Fruit fly (Drosophila melanogaster) whole organism, embryonic: Measurements from ENCODE around the gene CG31675.

ENCODE experiments used
- Adf1 ChIP-seq: fragments of 200-800 bp; sonication (Bioruptor generic); IDR thresholded peaks from 2 replicates; pipeline ENCODE4 v1.3.6; 2022; ENCODE audit warnings: missing biosample characterization, missing genetic modification characterization
- Atf3 ChIP-seq: fragments of 200-800 bp; sonication (Bioruptor generic); optimal IDR thresholded peaks from 3 replicates; lab custom pipeline; 2016; ENCODE audit warnings: missing biosample characterization, missing genetic modification characterization
- B-H1 ChIP-seq: fragments of 200-800 bp; sonication (Bioruptor generic); IDR thresholded peaks from 3 replicates; pipeline ENCODE4 v1.3.6; 2022; ENCODE audit warnings: missing biosample characterization, missing genetic modification characterization
- Blimp-1 ChIP-seq: fragments of 200-800 bp; sonication (Bioruptor generic); optimal IDR thresholded peaks from 3 replicates; lab custom pipeline; 2018; ENCODE audit warnings: missing biosample characterization, missing genetic modification characterization, mild to moderate bottlenecking, moderate library complexity, missing genetic modification reagents
- CG10147 ChIP-seq: fragments of 200-800 bp; sonication (Bioruptor generic); optimal IDR thresholded peaks from 2 replicates; lab custom pipeline; 2019; ENCODE audit warnings: missing biosample characterization, mild to moderate bottlenecking, missing genetic modification characterization, moderate library complexity
- CG10274 ChIP-seq: fragments of 200-800 bp; sonication (Bioruptor generic); optimal IDR thresholded peaks from 3 replicates; lab custom pipeline; 2017; ENCODE audit warnings: missing biosample characterization, mild to moderate bottlenecking, missing genetic modification characterization
- CG11456 ChIP-seq: fragments of 200-800 bp; sonication (Bioruptor generic); IDR thresholded peaks from 3 replicates; pipeline ENCODE4 v1.3.6; 2022; ENCODE audit warnings: missing biosample characterization, missing genetic modification characterization
- CG11504 ChIP-seq: fragments of 200-800 bp; sonication (Bioruptor generic); optimal IDR thresholded peaks from 3 replicates; lab custom pipeline; 2019; ENCODE audit warnings: missing biosample characterization, mild to moderate bottlenecking, missing genetic modification characterization, moderate library complexity
- CG11695 ChIP-seq: fragments of 200-800 bp; sonication (Bioruptor generic); IDR thresholded peaks from 3 replicates; pipeline ENCODE4 v1.3.6; 2022; ENCODE audit warnings: missing biosample characterization, missing genetic modification characterization
- CG12769 ChIP-seq: fragments of 200-800 bp; sonication (Bioruptor generic); optimal IDR thresholded peaks from 2 replicates; lab custom pipeline; 2019; ENCODE audit warnings: missing biosample characterization, mild to moderate bottlenecking, missing genetic modification characterization, moderate library complexity
- CG12942 ChIP-seq: fragments of 200-800 bp; sonication (Bioruptor generic); optimal IDR thresholded peaks from 3 replicates; lab custom pipeline; 2016; ENCODE audit warnings: missing biosample characterization, missing genetic modification characterization
- CG14050 ChIP-seq: fragments of 200-800 bp; sonication (Bioruptor generic); IDR thresholded peaks from 3 replicates; pipeline ENCODE4 v1.3.6; 2022; ENCODE audit warnings: missing biosample characterization, missing genetic modification characterization
- CG14441 ChIP-seq: fragments of 200-800 bp; sonication (Bioruptor generic); IDR thresholded peaks from 2 replicates; pipeline ENCODE4 v1.3.6; 2022; ENCODE audit warnings: missing biosample characterization, missing genetic modification characterization
- CG1529 ChIP-seq: fragments of 200-800 bp; sonication (Bioruptor generic); optimal IDR thresholded peaks from 3 replicates; lab custom pipeline; 2018; ENCODE audit warnings: missing biosample characterization, missing genetic modification characterization
- CG16779 ChIP-seq: fragments of 200-800 bp; sonication (Bioruptor generic); IDR thresholded peaks from 2 replicates; pipeline ENCODE4 v1.3.6; 2022; ENCODE audit warnings: missing biosample characterization, missing genetic modification characterization
- CG1832 ChIP-seq: fragments of 200-800 bp; sonication (Bioruptor generic); optimal IDR thresholded peaks from 2 replicates; lab custom pipeline; 2017; ENCODE audit warnings: missing biosample characterization, mild to moderate bottlenecking, missing genetic modification characterization, inconsistent platforms
- CG3065 ChIP-seq: fragments of 200-800 bp; sonication (Bioruptor generic); optimal IDR thresholded peaks from 2 replicates; lab custom pipeline; 2016; ENCODE audit warnings: missing biosample characterization, missing genetic modification characterization
- CG32767 ChIP-seq: fragments of 200-800 bp; sonication (Bioruptor generic); IDR thresholded peaks from 2 replicates; pipeline ENCODE4 v1.3.6; 2022; ENCODE audit warnings: missing biosample characterization, missing genetic modification characterization
- CG4404 ChIP-seq: fragments of 200-800 bp; sonication (Bioruptor generic); IDR thresholded peaks from 2 replicates; pipeline ENCODE4 v1.3.6; 2022; ENCODE audit warnings: missing biosample characterization, missing genetic modification characterization
- CG4820 ChIP-seq: fragments of 200-800 bp; sonication (Bioruptor generic); optimal IDR thresholded peaks from 3 replicates; lab custom pipeline; 2016; ENCODE audit warnings: missing biosample characterization, missing genetic modification characterization
- CG6175 ChIP-seq: fragments of 200-800 bp; sonication (Bioruptor generic); IDR thresholded peaks from 3 replicates; pipeline ENCODE4 v1.3.6; 2022; ENCODE audit warnings: missing biosample characterization, missing genetic modification characterization
- CG9797 ChIP-seq: fragments of 200-800 bp; sonication (Bioruptor generic); optimal IDR thresholded peaks from 3 replicates; lab custom pipeline; 2018; ENCODE audit warnings: missing biosample characterization, mild to moderate bottlenecking, missing genetic modification characterization
- Chrac-16 ChIP-seq: fragments of 200-800 bp; sonication (Bioruptor generic); optimal IDR thresholded peaks from 3 replicates; lab custom pipeline; 2016; ENCODE audit warnings: missing biosample characterization, missing genetic modification characterization
- Dip3 ChIP-seq: fragments of 200-800 bp; sonication (Bioruptor generic); optimal IDR thresholded peaks from 3 replicates; lab custom pipeline; 2016; ENCODE audit warnings: missing biosample characterization, missing genetic modification characterization
- ERR ChIP-seq: fragments of 200-800 bp; sonication (Bioruptor generic); optimal IDR thresholded peaks from 2 replicates; lab custom pipeline; 2016; ENCODE audit warnings: missing biosample characterization, missing genetic modification characterization
- H15 ChIP-seq: fragments of 200-800 bp; sonication (Bioruptor generic); IDR thresholded peaks from 3 replicates; pipeline ENCODE4 v1.3.6; 2022; ENCODE audit warnings: missing biosample characterization, missing genetic modification characterization
- Hr78 ChIP-seq, 2 experiments: fragments of 200-800 bp in 1 of 2; fragments of >200 bp in 1 of 2; sonication (Bioruptor generic) in 1 of 2; optimal IDR thresholded peaks; 2 replicates each; lab custom pipeline; 2017 to 2019; ENCODE audit warnings: missing biosample characterization in 2 of 2, missing genetic modification characterization in 2 of 2, mild to moderate bottlenecking in 1 of 2, moderate library complexity in 1 of 2
- Mes4 ChIP-seq: fragments of 200-800 bp; sonication (Bioruptor generic); optimal IDR thresholded peaks from 2 replicates; lab custom pipeline; 2016; ENCODE audit warnings: missing biosample characterization, missing genetic modification characterization
- Nf-YA ChIP-seq: fragments of 200-800 bp; sonication (Bioruptor generic); IDR thresholded peaks from 2 replicates; pipeline ENCODE4 v1.3.6; 2022; ENCODE audit warnings: missing biosample characterization, missing genetic modification characterization
- Taf1 ChIP-seq: fragments of 200-800 bp; sonication (Bioruptor generic); IDR thresholded peaks from 2 replicates; pipeline ENCODE4 v1.3.6; 2022; ENCODE audit warnings: missing biosample characterization, missing genetic modification characterization
- Xrp1 ChIP-seq: fragments of 200-800 bp; sonication (Bioruptor generic); IDR thresholded peaks from 2 replicates; pipeline ENCODE4 v1.3.6; 2022; ENCODE audit warnings: missing biosample characterization, missing genetic modification characterization
- amos ChIP-seq: fragments of 200-800 bp; sonication (Bioruptor generic); IDR thresholded peaks from 2 replicates; pipeline ENCODE4 v1.3.6; 2022; ENCODE audit warnings: missing biosample characterization, missing genetic modification characterization; ENCODE audit not compliant: partially characterized antibody
- ase ChIP-seq: fragments of 200-800 bp; sonication (Bioruptor generic); IDR thresholded peaks from 3 replicates; pipeline ENCODE4 v1.3.6; 2022; ENCODE audit warnings: missing biosample characterization, missing genetic modification characterization
- az2 ChIP-seq: fragments of 200-800 bp; sonication (Bioruptor generic); optimal IDR thresholded peaks from 3 replicates; lab custom pipeline; 2016; ENCODE audit warnings: missing biosample characterization, missing genetic modification characterization
- bab2 ChIP-seq: fragments of 200-800 bp; sonication (Bioruptor generic); optimal IDR thresholded peaks from 2 replicates; lab custom pipeline; 2016; ENCODE audit warnings: missing biosample characterization, missing genetic modification characterization
- btn ChIP-seq: fragments of 200-800 bp; sonication (Bioruptor generic); optimal IDR thresholded peaks from 2 replicates; lab custom pipeline; 2016; ENCODE audit warnings: missing biosample characterization, missing genetic modification characterization
- cg ChIP-seq: fragments of 200-800 bp; sonication (Bioruptor generic); optimal IDR thresholded peaks from 3 replicates; lab custom pipeline; 2019; ENCODE audit warnings: missing biosample characterization, mild to moderate bottlenecking, missing genetic modification characterization, moderate library complexity
- crol ChIP-seq: fragments of 200-800 bp; sonication (Bioruptor generic); IDR thresholded peaks from 2 replicates; pipeline ENCODE4 v1.3.6; 2022; ENCODE audit warnings: missing biosample characterization, missing genetic modification characterization
- ewg ChIP-seq: fragments of 200-800 bp; sonication (Bioruptor generic); optimal IDR thresholded peaks from 3 replicates; lab custom pipeline; 2017; ENCODE audit warnings: mild to moderate bottlenecking, missing biosample characterization, missing genetic modification reagents, missing genetic modification characterization
- exex ChIP-seq: fragments of 200-800 bp; sonication (Bioruptor generic); optimal IDR thresholded peaks from 4 replicates; lab custom pipeline; 2018; ENCODE audit warnings: missing biosample characterization, mild to moderate bottlenecking, missing genetic modification characterization, moderate library complexity
- fd64A ChIP-seq: fragments of 200-800 bp; sonication (Bioruptor generic); optimal IDR thresholded peaks from 3 replicates; lab custom pipeline; 2018; ENCODE audit warnings: missing biosample characterization, mild to moderate bottlenecking, missing genetic modification characterization
- klu ChIP-seq: fragments of 200-800 bp; sonication (Bioruptor generic); IDR thresholded peaks from 2 replicates; pipeline ENCODE4 v1.3.6; 2022; ENCODE audit warnings: missing biosample characterization, missing genetic modification characterization
- lilli ChIP-seq: fragments of 200-800 bp; sonication (Bioruptor generic); optimal IDR thresholded peaks from 3 replicates; lab custom pipeline; 2016; ENCODE audit warnings: missing biosample characterization, missing genetic modification characterization
- nom ChIP-seq: fragments of 200-800 bp; sonication (Bioruptor generic); optimal IDR thresholded peaks from 2 replicates; lab custom pipeline; 2017; ENCODE audit warnings: missing biosample characterization, missing genetic modification characterization, mild to moderate bottlenecking, moderate library complexity, missing genetic modification reagents
- otp ChIP-seq: fragments of 200-800 bp; sonication (Bioruptor generic); IDR thresholded peaks from 3 replicates; pipeline ENCODE4, ENCODE4 v1.3.6; 2022; ENCODE audit warnings: missing biosample characterization, missing genetic modification characterization
- pb ChIP-seq: fragments of 200-800 bp; sonication (Bioruptor generic); optimal IDR thresholded peaks from 3 replicates; lab custom pipeline; 2016; ENCODE audit warnings: missing biosample characterization, missing genetic modification characterization
- pfk ChIP-seq: fragments of 200-800 bp; sonication (Bioruptor generic); optimal IDR thresholded peaks from 2 replicates; lab custom pipeline; 2018; ENCODE audit warnings: missing biosample characterization, mild to moderate bottlenecking, missing genetic modification characterization, moderate library complexity
- pnt ChIP-seq: fragments of 200-800 bp; sonication (Bioruptor generic); optimal IDR thresholded peaks from 3 replicates; lab custom pipeline; 2016; ENCODE audit warnings: missing biosample characterization, missing genetic modification characterization
- pum ChIP-seq: fragments of 200-800 bp; sonication (Bioruptor generic); optimal IDR thresholded peaks from 2 replicates; lab custom pipeline; 2016; ENCODE audit warnings: missing biosample characterization, missing genetic modification characterization
- rib ChIP-seq: fragments of 200-800 bp; sonication (Bioruptor generic); IDR thresholded peaks from 2 replicates; pipeline ENCODE4 v1.3.6; 2022; ENCODE audit warnings: missing biosample characterization, missing genetic modification characterization
- sisA ChIP-seq: fragments of 200-800 bp; sonication (Bioruptor generic); IDR thresholded peaks from 2 replicates; pipeline ENCODE4 v1.3.6; 2022; ENCODE audit warnings: missing biosample characterization, missing genetic modification characterization
- ssp ChIP-seq: fragments of 200-800 bp; sonication (Bioruptor generic); IDR thresholded peaks from 2 replicates; pipeline ENCODE4 v1.3.6; 2022; ENCODE audit warnings: missing biosample characterization, missing genetic modification characterization
- yki ChIP-seq: fragments of >200 bp; optimal IDR thresholded peaks from 3 replicates; lab custom pipeline; 2018
- zfh2 ChIP-seq: fragments of 200-800 bp; sonication (Bioruptor generic); optimal IDR thresholded peaks from 2 replicates; lab custom pipeline; 2016; ENCODE audit warnings: missing biosample characterization, missing genetic modification characterization

CG31675 gene

DNA sequence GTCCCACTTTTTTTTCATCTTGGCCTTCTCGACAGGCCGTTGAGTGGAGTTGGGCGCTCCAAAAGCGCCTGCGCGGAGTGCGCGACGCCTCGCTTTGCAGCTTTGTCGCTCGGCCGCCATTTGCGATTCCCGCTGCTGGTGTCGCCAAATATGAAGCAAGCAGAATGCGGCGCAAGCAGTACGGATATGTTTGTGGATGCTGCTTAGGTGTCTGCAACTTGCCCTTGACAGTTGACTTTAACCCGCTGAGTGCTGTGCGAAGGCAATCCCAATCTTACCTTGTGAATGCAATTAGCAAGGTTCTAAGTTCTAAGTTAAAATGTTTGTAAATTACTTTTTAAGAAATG, 45.6 kb upstream of the CG31675 start (continued):
- TF ChIP-seq zfh2 (GFP tag; lab: Kevin White, UChicago), result no peak
- peak; percentile 28 for TF ChIP-seq CG10147
- TF ChIP-seq nom (GFP tag; lab: Kevin White, UChicago), result no peak
- TF ChIP-seq az2 (GFP tag; lab: Kevin White, UChicago), result no peak
- no peak for TF ChIP-seq ase (GFP tag; lab: Robert Waterston, UW)
- no peak for TF ChIP-seq ssp (GFP tag; lab: Robert Waterston, UW)
- TF ChIP-seq Adf1, result no peak
- TF ChIP-seq Xrp1, result no peak
- TF ChIP-seq Atf3 (GFP tag; lab: Kevin White, UChicago), result no peak
- no peak for TF ChIP-seq klu
- no peak for TF ChIP-seq CG3065 (GFP tag; lab: Kevin White, UChicago)
- TF ChIP-seq CG6175 (GFP tag; lab: Robert Waterston, UW), result 0 out of 3 replicates have a peak, but pooled peaks have one; percentile 68
- no peak for TF ChIP-seq Chrac-16 (GFP tag; lab: Kevin White, UChicago)
- TF ChIP-seq Hr78 (GFP tag; optimal IDR thresholded peaks at IDR 0.05; lab: Kevin White, UChicago), result peak in 1 of 2 experiments; percentile 56
- no peak for TF ChIP-seq exex
- TF ChIP-seq ewg (GFP tag; lab: Kevin White, UChicago), result peak; percentile 64
- no peak for TF ChIP-seq lilli (GFP tag; lab: Kevin White, UChicago)
- no peak for TF ChIP-seq CG11695
- TF ChIP-seq CG12942 (GFP tag; lab: Kevin White, UChicago), result no peak
- no peak for TF ChIP-seq Dip3
- TF ChIP-seq CG4404 (GFP tag; lab: Robert Waterston, UW), result no peak
- TF ChIP-seq otp, result no peak
- no peak for TF ChIP-seq fd64A
- no peak for TF ChIP-seq CG10274 (GFP tag; lab: Kevin White, UChicago)
- no peak for TF ChIP-seq H15 (GFP tag; lab: Robert Waterston, UW)
- no peak for TF ChIP-seq amos (GFP tag; lab: Robert Waterston, UW)
- no peak for TF ChIP-seq CG14441
- no peak for TF ChIP-seq CG32767 (GFP tag; lab: Robert Waterston, UW)
- no peak for TF ChIP-seq yki (lab: Kevin White, UChicago)
- TF ChIP-seq sisA (GFP tag; lab: Robert Waterston, UW), result no peak
- no peak for TF ChIP-seq Mes4 (GFP tag; lab: Kevin White, UChicago)
- TF ChIP-seq pum (GFP tag; lab: Kevin White, UChicago), result no peak
- no peak for TF ChIP-seq pb (GFP tag; lab: Kevin White, UChicago)
- no peak for TF ChIP-seq CG1832 (GFP tag; lab: Kevin White, UChicago)
- no peak for TF ChIP-seq CG11456 (GFP tag; lab: Robert Waterston, UW)
- TF ChIP-seq CG4820 (GFP tag; lab: Kevin White, UChicago), result no peak
- TF ChIP-seq cg, result no peak
- TF ChIP-seq rib (GFP tag; lab: Robert Waterston, UW), result peak; percentile 39
- no peak for TF ChIP-seq pfk (GFP tag; lab: Kevin White, UChicago)
- TF ChIP-seq Taf1 (GFP tag; lab: Robert Waterston, UW), result no peak
- TF ChIP-seq pnt, result no peak
- peak; percentile 50 for TF ChIP-seq CG12769 (tag; lab: Kevin White, UChicago)
- TF ChIP-seq Blimp-1 (GFP tag; lab: Kevin White, UChicago), result no peak
- TF ChIP-seq CG16779 (GFP tag; lab: Robert Waterston, UW), result no peak
- no peak for TF ChIP-seq bab2
- no peak for TF ChIP-seq CG14050 (GFP tag; lab: Robert Waterston, UW)
- TF ChIP-seq crol, result no peak
- no peak for TF ChIP-seq Nf-YA (GFP tag; lab: Robert Waterston, UW)
- no peak for TF ChIP-seq B-H1
- no peak for TF ChIP-seq btn
- TF ChIP-seq CG9797 (GFP tag; lab: Kevin White, UChicago), result no peak
- TF ChIP-seq CG11504 (tag; lab: Kevin White, UChicago), result peak; percentile 88
- TF ChIP-seq CG1529 (GFP tag; lab: Kevin White, UChicago), result no peak
- TF ChIP-seq ERR, result peak; percentile 26
